Fruit fly (Drosophila melanogaster): Measurements from ENCODE around the gene CG31861.

dm6 chr2L:12177621-12178020 is 16.1 kb downstream of the CG31861 start, which contains the start of gene atilla:
- TF ChIP-seq CG8478 (optimal IDR thresholded peaks at IDR 0.05): no peak
- TF ChIP-seq CTCF (optimal IDR thresholded peaks at IDR 0.05): no peak
